Worm (Caenorhabditis elegans) whole organism, L4 larva: Measurements from ENCODE around the gene T05C12.1.

Experiments used
- aly-2 ChIP-seq: sonication (generic microtip); optimal IDR thresholded peaks from 2 replicates; lab custom pipeline; 2018; ENCODE audit warnings: missing biosample characterization, missing genetic modification characterization
- fkh-10 ChIP-seq: fragments of 150-350 bp; optimal IDR thresholded peaks from 2 replicates; lab custom pipeline; 2014; ENCODE audit warnings: missing biosample characterization, missing genetic modification reagents, missing genetic modification characterization
- hmg-1.1 ChIP-seq: fragments of 200-800 bp; sonication (Bioruptor generic); IDR thresholded peaks from 2 replicates; pipeline ENCODE4 v1.3.6; 2022; ENCODE audit warnings: missing genetic modification reagents, missing genetic modification characterization, missing compliant biosample characterization
- jun-1 ChIP-seq: fragments of 150-350 bp; optimal IDR thresholded peaks from 2 replicates; lab custom pipeline; 2014; ENCODE audit warnings: missing biosample characterization, missing genetic modification reagents, missing genetic modification characterization
- lin-13 ChIP-seq: fragments of 150-350 bp; optimal IDR thresholded peaks from 2 replicates; lab custom pipeline; 2014; ENCODE audit warnings: missing biosample characterization, missing genetic modification reagents, missing genetic modification characterization
- lin-29 ChIP-seq: fragments of 200-800 bp; sonication (Bioruptor generic); IDR thresholded peaks from 2 replicates; pipeline ENCODE4 v1.3.6; 2022; ENCODE audit warnings: missing genetic modification reagents, missing genetic modification characterization, missing compliant biosample characterization
- mdl-1 ChIP-seq, 2 experiments: fragments of 150-350 bp in 1 of 2; sonication (generic microtip) in 1 of 2; optimal IDR thresholded peaks; 2 replicates each; lab custom pipeline; 2014 to 2017; ENCODE audit warnings: missing biosample characterization in 2 of 2, missing genetic modification characterization in 2 of 2
- nhr-11 ChIP-seq: fragments of 150-350 bp; optimal IDR thresholded peaks from 2 replicates; lab custom pipeline; 2014; ENCODE audit warnings: missing biosample characterization, missing genetic modification characterization
- pqm-1 ChIP-seq: sonication (generic microtip); optimal IDR thresholded peaks from 2 replicates; lab custom pipeline; 2017; ENCODE audit warnings: missing biosample characterization, missing genetic modification characterization
- ztf-11 ChIP-seq: fragments of 150-350 bp; optimal IDR thresholded peaks from 2 replicates; lab custom pipeline; 2014; ENCODE audit warnings: missing biosample characterization, missing genetic modification characterization

- TF ChIP-seq pqm-1: no peak
- TF ChIP-seq mdl-1 (tag; optimal IDR thresholded peaks at IDR 0.05; lab: Kevin White, UChicago): no peak
- TF ChIP-seq ztf-11 (tag; lab: Kevin White, UChicago): no peak
- peak; percentile 73 for TF ChIP-seq nhr-11 (tag; lab: Kevin White, UChicago)
- no peak for TF ChIP-seq lin-29
- no peak for TF ChIP-seq lin-13 (GFP tag; lab: Kevin White, UChicago)
- peak; percentile 67 for TF ChIP-seq fkh-10 (GFP tag; lab: Kevin White, UChicago)
- peak; percentile 67 for TF ChIP-seq hmg-1.1
- TF ChIP-seq aly-2 (tag; lab: Kevin White, UChicago): no peak
- TF ChIP-seq jun-1 (tag; lab: Kevin White, UChicago): no peak
These were observed 42.0 kb upstream of the T05C12.1 start for ce11 chrII:8131413-8131966.
